Fruit fly (Drosophila melanogaster) whole organism, embryonic: ENCODE data around the gene CG34136.

ENCODE experiments used
- Adf1 ChIP-seq: fragments of 200-800 bp; sonication (Bioruptor generic); IDR thresholded peaks from 2 replicates; pipeline ENCODE4 v1.3.6; 2022; ENCODE audit warnings: missing biosample characterization, missing genetic modification characterization
- Atf-2 ChIP-seq: fragments of 200-800 bp; sonication (Bioruptor generic); optimal IDR thresholded peaks from 2 replicates; lab custom pipeline; 2016; ENCODE audit warnings: missing biosample characterization, missing genetic modification characterization
- Awh ChIP-seq: fragments of 200-800 bp; sonication (Bioruptor generic); IDR thresholded peaks from 2 replicates; pipeline ENCODE4, ENCODE4 v1.3.6; 2022; ENCODE audit warnings: missing biosample characterization, missing genetic modification characterization
- BtbVII ChIP-seq: fragments of 200-800 bp; sonication (Bioruptor generic); optimal IDR thresholded peaks from 3 replicates; lab custom pipeline; 2017; ENCODE audit warnings: missing biosample characterization, mild to moderate bottlenecking, missing genetic modification characterization
- CG12071 ChIP-seq: fragments of 200-800 bp; sonication (Bioruptor generic); optimal IDR thresholded peaks from 3 replicates; lab custom pipeline; 2018; ENCODE audit warnings: missing biosample characterization, mild to moderate bottlenecking, missing genetic modification characterization
- CG13894 ChIP-seq: fragments of 200-800 bp; sonication (Bioruptor generic); optimal IDR thresholded peaks from 3 replicates; lab custom pipeline; 2018; ENCODE audit warnings: missing biosample characterization, mild to moderate bottlenecking, missing genetic modification characterization, moderate library complexity
- CG15479 ChIP-seq: fragments of 200-800 bp; sonication (Bioruptor generic); optimal IDR thresholded peaks from 3 replicates; lab custom pipeline; 2019; ENCODE audit warnings: missing biosample characterization, mild to moderate bottlenecking, missing genetic modification characterization, moderate library complexity
- CG2678 ChIP-seq: fragments of 200-800 bp; sonication (Bioruptor generic); optimal IDR thresholded peaks from 3 replicates; lab custom pipeline; 2019; ENCODE audit warnings: missing biosample characterization, mild to moderate bottlenecking, missing genetic modification characterization, moderate library complexity
- CG30431 ChIP-seq: fragments of 200-800 bp; sonication (Bioruptor generic); optimal IDR thresholded peaks from 2 replicates; lab custom pipeline; 2017; ENCODE audit warnings: missing biosample characterization, missing genetic modification characterization
- CG7987 ChIP-seq: fragments of 200-800 bp; sonication (Bioruptor generic); optimal IDR thresholded peaks from 2 replicates; lab custom pipeline; 2018; ENCODE audit warnings: missing biosample characterization, mild to moderate bottlenecking, missing genetic modification characterization, moderate library complexity
- CG8290 ChIP-seq, 3 experiments: fragments of 200-800 bp; sonication (Bioruptor generic); optimal IDR thresholded peaks; 2 replicates each; lab custom pipeline; 2016 to 2019; ENCODE audit warnings: missing biosample characterization in 3 of 3, missing genetic modification characterization in 3 of 3, mild to moderate bottlenecking in 2 of 3, moderate library complexity in 1 of 3
- CoRest ChIP-seq: fragments of 200-800 bp; sonication (Bioruptor generic); optimal IDR thresholded peaks from 3 replicates; lab custom pipeline; 2018; ENCODE audit warnings: missing biosample characterization, mild to moderate bottlenecking, missing genetic modification characterization, moderate library complexity
- D19A ChIP-seq: fragments of 200-800 bp; optimal IDR thresholded peaks from 3 replicates; lab custom pipeline; 2019; ENCODE audit warnings: missing biosample characterization, mild to moderate bottlenecking, missing genetic modification characterization, moderate library complexity
- Dbx ChIP-seq: fragments of 200-800 bp; sonication (Bioruptor generic); IDR thresholded peaks from 3 replicates; pipeline ENCODE4 v1.3.6; 2022; ENCODE audit warnings: missing biosample characterization, missing genetic modification characterization
- Deaf1 ChIP-seq: fragments of 200-800 bp; optimal IDR thresholded peaks from 3 replicates; lab custom pipeline; 2019; ENCODE audit warnings: missing biosample characterization, mild to moderate bottlenecking, missing genetic modification characterization, moderate library complexity
- Drgx ChIP-seq: fragments of 200-800 bp; sonication (Bioruptor generic); IDR thresholded peaks from 2 replicates; pipeline ENCODE4 v1.3.6; 2022; ENCODE audit warnings: missing biosample characterization, missing genetic modification characterization
- Elba2 ChIP-seq: fragments of 200-800 bp; sonication (Bioruptor generic); optimal IDR thresholded peaks from 3 replicates; lab custom pipeline; 2016; ENCODE audit warnings: missing biosample characterization, missing genetic modification characterization
- Ets65A ChIP-seq: fragments of 200-800 bp; sonication (Bioruptor generic); peaks from one replicate; lab custom pipeline; 2016; ENCODE audit warnings: missing biosample characterization, missing genetic modification characterization
- Fer1 ChIP-seq: fragments of 200-800 bp; sonication (Bioruptor generic); optimal IDR thresholded peaks from 2 replicates; lab custom pipeline; 2017; ENCODE audit warnings: missing biosample characterization, mild to moderate bottlenecking, missing genetic modification characterization
- Hr39 ChIP-seq: fragments of >200 bp; optimal IDR thresholded peaks from 2 replicates; lab custom pipeline; 2017
- Hr51 ChIP-seq, 2 experiments: fragments of 200-800 bp; sonication (Bioruptor generic); optimal IDR thresholded peaks; 2 replicates in 1 of 2; 3 replicates in 1 of 2; lab custom pipeline; 2016 to 2018; ENCODE audit warnings: missing biosample characterization in 2 of 2, missing genetic modification characterization in 2 of 2, mild to moderate bottlenecking in 1 of 2, moderate library complexity in 1 of 2
- Lim3 ChIP-seq: fragments of 200-800 bp; sonication (Bioruptor generic); IDR thresholded peaks from 2 replicates; pipeline ENCODE4 v1.3.6; 2022; ENCODE audit warnings: missing biosample characterization, missing genetic modification characterization
- Myb ChIP-seq: fragments of 200-800 bp; sonication (Bioruptor generic); optimal IDR thresholded peaks from 2 replicates; lab custom pipeline; 2016; ENCODE audit warnings: missing biosample characterization, missing genetic modification characterization
- Ravus ChIP-seq: fragments of 200-800 bp; sonication (Bioruptor generic); IDR thresholded peaks from 2 replicates; pipeline ENCODE4 v1.3.6; 2022; ENCODE audit warnings: missing biosample characterization, missing genetic modification characterization
- Rfx ChIP-seq: fragments of 200-800 bp; sonication (Bioruptor generic); IDR thresholded peaks from 2 replicates; pipeline ENCODE4 v1.3.6; 2022; ENCODE audit warnings: missing biosample characterization, missing genetic modification characterization
- Sin3A ChIP-seq: fragments of >200 bp; optimal IDR thresholded peaks from 2 replicates; lab custom pipeline; 2018
- Vsx1 ChIP-seq: fragments of 200-800 bp; sonication (Bioruptor generic); optimal IDR thresholded peaks from 2 replicates; lab custom pipeline; 2017; ENCODE audit warnings: missing biosample characterization, mild to moderate bottlenecking, missing genetic modification characterization, missing genetic modification reagents
- amos ChIP-seq: fragments of 200-800 bp; sonication (Bioruptor generic); IDR thresholded peaks from 2 replicates; pipeline ENCODE4 v1.3.6; 2022; ENCODE audit warnings: missing biosample characterization, missing genetic modification characterization; ENCODE audit not compliant: partially characterized antibody
- chinmo ChIP-seq: fragments of 200-800 bp; sonication (Bioruptor generic); IDR thresholded peaks from 4 replicates; pipeline ENCODE4 v1.3.6; 2022; ENCODE audit warnings: missing biosample characterization, missing genetic modification characterization; ENCODE audit not compliant: partially characterized antibody
- cwo ChIP-seq: fragments of 200-800 bp; sonication (Bioruptor generic); optimal IDR thresholded peaks from 3 replicates; lab custom pipeline; 2017; ENCODE audit warnings: missing biosample characterization, missing genetic modification characterization, mild to moderate bottlenecking, moderate library complexity, missing genetic modification reagents
- ewg ChIP-seq: fragments of 200-800 bp; sonication (Bioruptor generic); optimal IDR thresholded peaks from 3 replicates; lab custom pipeline; 2017; ENCODE audit warnings: mild to moderate bottlenecking, missing biosample characterization, missing genetic modification reagents, missing genetic modification characterization
- gcm ChIP-seq: fragments of 200-800 bp; sonication (Bioruptor generic); optimal IDR thresholded peaks from 2 replicates; lab custom pipeline; 2019; ENCODE audit warnings: missing biosample characterization, mild to moderate bottlenecking, missing genetic modification characterization, moderate library complexity
- lab ChIP-seq: fragments of 200-800 bp; sonication (Bioruptor generic); optimal IDR thresholded peaks from 3 replicates; lab custom pipeline; 2017; ENCODE audit warnings: missing biosample characterization, missing genetic modification characterization, mild to moderate bottlenecking, moderate library complexity, missing genetic modification reagents
- lbe ChIP-seq: fragments of 200-800 bp; sonication (Bioruptor generic); optimal IDR thresholded peaks from 2 replicates; lab custom pipeline; 2016; ENCODE audit warnings: missing biosample characterization, mild to moderate bottlenecking, missing genetic modification characterization
- oc ChIP-seq: fragments of 200-800 bp; sonication (Bioruptor generic); optimal IDR thresholded peaks from 2 replicates; lab custom pipeline; 2018; ENCODE audit warnings: missing biosample characterization, mild to moderate bottlenecking, missing genetic modification characterization, moderate library complexity
- pb ChIP-seq: fragments of 200-800 bp; sonication (Bioruptor generic); optimal IDR thresholded peaks from 3 replicates; lab custom pipeline; 2016; ENCODE audit warnings: missing biosample characterization, missing genetic modification characterization
- sens ChIP-seq: fragments of 200-800 bp; sonication (Bioruptor generic); peaks from one replicate; lab custom pipeline; 2016; ENCODE audit warnings: missing biosample characterization, missing genetic modification characterization
- sisA ChIP-seq: fragments of 200-800 bp; sonication (Bioruptor generic); IDR thresholded peaks from 2 replicates; pipeline ENCODE4 v1.3.6; 2022; ENCODE audit warnings: missing biosample characterization, missing genetic modification characterization
- tio ChIP-seq: fragments of 200-800 bp; sonication (Bioruptor generic); optimal IDR thresholded peaks from 2 replicates; lab custom pipeline; 2017; ENCODE audit warnings: missing biosample characterization, missing genetic modification characterization, inconsistent platforms
- trh ChIP-seq: fragments of 200-800 bp; sonication (Bioruptor generic); optimal IDR thresholded peaks from 2 replicates; lab custom pipeline; 2016; ENCODE audit warnings: missing biosample characterization, missing genetic modification characterization
- tup ChIP-seq: fragments of 200-800 bp; sonication (Bioruptor generic); optimal IDR thresholded peaks from 2 replicates; lab custom pipeline; 2016; ENCODE audit warnings: missing biosample characterization, mild to moderate bottlenecking, missing genetic modification characterization, moderate library complexity
- vvl ChIP-seq: fragments of 200-800 bp; sonication (Bioruptor generic); IDR thresholded peaks from 2 replicates; pipeline ENCODE4 v1.3.6; 2022; ENCODE audit warnings: missing biosample characterization, missing genetic modification characterization
- zen ChIP-seq: fragments of 200-800 bp; sonication (Bioruptor generic); optimal IDR thresholded peaks from 3 replicates; lab custom pipeline; 2018; ENCODE audit warnings: missing biosample characterization, mild to moderate bottlenecking, missing genetic modification characterization, moderate library complexity

CG34136 gene

dm6 chr2L:21062611-21063010 is 34.1 kb upstream of the CG34136 start (continued):
- TF ChIP-seq zen (tag; lab: Kevin White, UChicago), result no peak
- no peak for TF ChIP-seq D19A (tag; lab: Kevin White, UChicago)
- 0 out of 4 replicates have a peak, but pooled peaks have one; percentile 63 for TF ChIP-seq chinmo (GFP tag; lab: Robert Waterston, UW)
- TF ChIP-seq Rfx (GFP tag; lab: Robert Waterston, UW), result no peak
- peak; percentile 45 for TF ChIP-seq lab (GFP tag; lab: Kevin White, UChicago)
- TF ChIP-seq BtbVII (GFP tag; lab: Kevin White, UChicago), result peak; percentile 0
- peak; percentile 11 for TF ChIP-seq Fer1 (GFP tag; lab: Kevin White, UChicago)
- TF ChIP-seq tio (GFP tag; lab: Kevin White, UChicago), result no peak
- peak; percentile 30; the same call in 1 of the 3 replicates for TF ChIP-seq Dbx (GFP tag; lab: Robert Waterston, UW)
- TF ChIP-seq cwo (GFP tag; lab: Kevin White, UChicago), result peak; percentile 71
- TF ChIP-seq CG8290 (GFP tag; optimal IDR thresholded peaks at IDR 0.05; lab: Kevin White, UChicago), result no peak
- peak in 1 of 2 experiments; percentile 21 for TF ChIP-seq CG8290 (tag; optimal IDR thresholded peaks at IDR 0.05; lab: Kevin White, UChicago)
- TF ChIP-seq Hr39 (lab: Kevin White, UChicago), result no peak
- no peak for TF ChIP-seq CG30431 (GFP tag; lab: Kevin White, UChicago)
- TF ChIP-seq Atf-2 (GFP tag; lab: Kevin White, UChicago), result no peak
- peak; percentile 26 for TF ChIP-seq Vsx1
- TF ChIP-seq Lim3 (GFP tag; lab: Robert Waterston, UW), result no peak
- peak; percentile 46; the same call in 1 of the 2 replicates for TF ChIP-seq Awh
- peak; percentile 13 for TF ChIP-seq CG7987 (GFP tag; lab: Kevin White, UChicago)
- TF ChIP-seq vvl, result peak; percentile 55; the same call in 1 of the 2 replicates
- TF ChIP-seq Ravus (GFP tag; lab: Robert Waterston, UW), result no peak
- TF ChIP-seq sisA, result no peak
- peak; percentile 41 for TF ChIP-seq CG2678 (tag; lab: Kevin White, UChicago)
- no peak for TF ChIP-seq trh (GFP tag; lab: Kevin White, UChicago)
- no peak for TF ChIP-seq Myb (GFP tag; lab: Kevin White, UChicago)
- no peak for TF ChIP-seq pb (GFP tag; lab: Kevin White, UChicago)
- TF ChIP-seq ewg (GFP tag; lab: Kevin White, UChicago), result no peak
- no peak for TF ChIP-seq amos (GFP tag; lab: Robert Waterston, UW)
- TF ChIP-seq CG15479 (GFP tag; lab: Kevin White, UChicago), result no peak

dm6 chr2L:21065889-21066288 is 30.8 kb upstream of the CG34136 start:
- TF ChIP-seq gcm (no peak), Sin3A (no peak), CG12071 (GFP tag; lab: Kevin White, UChicago) (no peak), oc (no peak), sens (GFP tag; lab: Kevin White, UChicago) (peak; percentile 71), Drgx (GFP tag; lab: Robert Waterston, UW) (peak; percentile 40)
- TF ChIP-seq, all 482 proteins: peak for 2

DNA sequence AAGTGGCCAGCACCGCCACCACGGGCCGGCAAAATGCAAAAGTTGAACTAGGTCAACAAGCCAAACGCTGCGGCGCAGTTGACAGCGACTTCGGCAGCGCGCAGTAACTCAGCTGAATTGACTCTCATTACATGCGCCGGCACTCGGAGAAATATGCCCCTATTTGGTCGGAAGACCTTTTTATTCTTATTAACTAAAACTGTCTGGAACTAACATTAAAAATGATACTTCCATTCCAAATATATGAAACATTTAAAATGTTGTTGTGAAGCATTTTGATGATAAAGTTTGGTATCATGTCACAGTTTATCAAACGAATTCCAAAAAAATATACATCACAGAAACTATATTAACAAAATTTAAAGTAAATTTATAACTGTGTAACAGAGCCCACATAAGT is 29.6 kb upstream of the CG34136 start:
- peak in 1 of 2 experiments; percentile 13 for TF ChIP-seq Hr51 (GFP tag; optimal IDR thresholded peaks at IDR 0.05; lab: Kevin White, UChicago)
- TF ChIP-seq lbe, result no peak
- TF ChIP-seq Drgx (GFP tag; lab: Robert Waterston, UW), result peak; percentile 53; the same call in 1 of the 2 replicates

DNA sequence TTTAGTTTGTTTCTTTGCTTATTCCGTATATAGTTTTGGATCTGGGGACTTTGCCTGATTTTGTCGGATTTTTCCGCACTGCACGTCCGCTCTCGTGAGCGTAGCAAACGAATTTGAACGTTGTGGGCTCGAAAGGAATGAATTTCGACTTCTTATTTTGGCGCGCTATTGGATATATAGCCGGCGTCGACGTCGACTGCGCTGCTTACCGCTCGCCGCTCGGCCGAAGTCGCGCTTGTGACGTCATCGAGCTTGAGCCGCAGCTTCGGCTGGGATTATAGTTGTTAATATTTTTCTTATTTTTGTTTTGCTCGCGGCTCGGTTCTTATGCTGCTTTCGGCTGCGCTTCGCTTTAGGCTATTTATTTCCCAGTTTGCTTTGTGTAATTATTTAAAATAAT is 26.9 kb upstream of the CG34136 start:
- TF ChIP-seq Ets65A (GFP tag; lab: Kevin White, UChicago) (peak; percentile 64), Deaf1 (peak; percentile 69), CG13894 (peak; percentile 91), Elba2 (GFP tag; lab: Kevin White, UChicago) (no peak), chinmo (GFP tag; lab: Robert Waterston, UW) (peak; percentile 87; the same call in 3 of the 4 replicates), Adf1 (peak; percentile 84), tup (GFP tag; lab: Kevin White, UChicago) (no peak), CoRest (no peak)
